Fruit fly (Drosophila melanogaster) whole organism, pupa: ENCODE data around the gene Ugt36E1.

ENCODE experiments used
- CG14655 ChIP-seq: fragments of 200-800 bp; sonication (Bioruptor generic); optimal IDR thresholded peaks from 3 replicates; lab custom pipeline; 2017; ENCODE audit warnings: mild to moderate bottlenecking, missing biosample characterization, missing genetic modification reagents, missing genetic modification characterization
- CG34367 ChIP-seq: fragments of 200-800 bp; sonication (Bioruptor generic); optimal IDR thresholded peaks from 2 replicates; lab custom pipeline; 2018; ENCODE audit warnings: missing biosample characterization, mild to moderate bottlenecking, missing genetic modification characterization
- CG4496 ChIP-seq: fragments of 200-800 bp; sonication (Bioruptor generic); IDR thresholded peaks from 3 replicates; pipeline ENCODE4 v1.3.6; 2022; ENCODE audit warnings: missing biosample characterization, missing genetic modification characterization
- CG8159 ChIP-seq: fragments of 200-800 bp; sonication (Bioruptor generic); optimal IDR thresholded peaks from 3 replicates; lab custom pipeline; 2018; ENCODE audit warnings: missing biosample characterization, mild to moderate bottlenecking, missing genetic modification characterization, moderate library complexity
- D1 ChIP-seq: fragments of 200-800 bp; sonication (Bioruptor generic); optimal IDR thresholded peaks from 2 replicates; lab custom pipeline; 2018; ENCODE audit warnings: missing biosample characterization, mild to moderate bottlenecking, missing genetic modification characterization, moderate library complexity
- Pif1A ChIP-seq: fragments of 200-800 bp; sonication (Bioruptor generic); optimal IDR thresholded peaks from 3 replicates; lab custom pipeline; 2016; ENCODE audit warnings: missing biosample characterization, missing genetic modification characterization
- Pif1B ChIP-seq: fragments of 200-800 bp; sonication (Bioruptor generic); optimal IDR thresholded peaks from 3 replicates; lab custom pipeline; 2016; ENCODE audit warnings: missing biosample characterization, missing genetic modification characterization
- rn ChIP-seq: fragments of 200-800 bp; sonication (Bioruptor generic); IDR thresholded peaks from 2 replicates; pipeline ENCODE4 v1.3.6; 2022; ENCODE audit warnings: missing biosample characterization, missing genetic modification characterization

- no peak for TF ChIP-seq D1 (tag; lab: Kevin White, UChicago)
- no peak for TF ChIP-seq CG14655 (GFP tag; lab: Kevin White, UChicago)
- TF ChIP-seq rn (GFP tag; lab: Robert Waterston, UW): no peak
- TF ChIP-seq Pif1A (GFP tag; lab: Kevin White, UChicago): no peak
- no peak for TF ChIP-seq CG4496 (GFP tag; lab: Robert Waterston, UW)
- no peak for TF ChIP-seq CG34367 (tag; lab: Kevin White, UChicago)
- TF ChIP-seq Pif1B: no peak
- no peak for TF ChIP-seq CG8159 (tag; lab: Kevin White, UChicago)
Measured at dm6 chr2L:18785026-18785600, 41.5 kb upstream of the Ugt36E1 start.
